Worm (Caenorhabditis elegans): ENCODE measurements around the gene C49H3.3.

DNA sequence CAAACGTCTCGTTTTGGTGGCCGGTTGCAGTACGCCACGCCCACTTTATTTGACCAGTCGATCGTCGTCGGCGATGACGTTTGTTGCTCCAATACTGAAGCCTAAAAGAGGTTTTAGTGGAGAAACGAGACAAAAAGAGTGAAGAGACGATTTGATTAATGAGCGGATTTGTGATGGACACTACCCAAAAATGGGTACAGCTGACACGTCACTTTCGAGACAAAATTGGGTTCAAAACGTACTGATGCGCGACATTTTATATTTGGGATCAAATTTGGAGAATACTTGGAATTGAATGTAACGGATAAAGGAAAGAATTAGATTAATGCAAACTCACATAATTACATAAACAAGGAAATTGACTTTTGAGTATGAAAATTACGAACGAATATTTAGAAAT lies 26.7 kb upstream of the C49H3.3 start, which contains the start of gene ilys-4:
- no peak for TF ChIP-seq nhr-12 (tag; optimal IDR thresholded peaks at IDR 0.05)
- no peak for TF ChIP-seq blmp-1 (tag; optimal IDR thresholded peaks at IDR 0.05; ENCODE audit: insufficient read depth)
- TF ChIP-seq nhr-23 (tag; optimal IDR thresholded peaks at IDR 0.05), result no peak
- TF ChIP-seq aly-2 (tag; optimal IDR thresholded peaks at IDR 0.05), result no peak
